Fruit fly (Drosophila melanogaster): ENCODE measurements around the gene polo.

- TF ChIP-seq Blimp-1 (GFP tag; optimal IDR thresholded peaks at IDR 0.05) (no peak), dac (GFP tag; optimal IDR thresholded peaks at IDR 0.05) (no peak), CG6854 (GFP tag; optimal IDR thresholded peaks at IDR 0.05) (no peak), fd59A (GFP tag; optimal IDR thresholded peaks at IDR 0.05) (no peak), Eip78C (GFP tag) (peak; percentile 61), Lpt (GFP tag; optimal IDR thresholded peaks at IDR 0.05) (no peak)
These were observed 592 bp downstream of the polo start for dm6 chr3L:20309758-20310733.
